Worm (Caenorhabditis elegans): ENCODE data around the gene C39B5.14.
"Not testable (repeated sequence)": the region's sequence is repeated elsewhere in the genome, so short reads cannot be mapped to it uniquely, and the experiment has no call there.

The C39B5.14 gene

DNA sequence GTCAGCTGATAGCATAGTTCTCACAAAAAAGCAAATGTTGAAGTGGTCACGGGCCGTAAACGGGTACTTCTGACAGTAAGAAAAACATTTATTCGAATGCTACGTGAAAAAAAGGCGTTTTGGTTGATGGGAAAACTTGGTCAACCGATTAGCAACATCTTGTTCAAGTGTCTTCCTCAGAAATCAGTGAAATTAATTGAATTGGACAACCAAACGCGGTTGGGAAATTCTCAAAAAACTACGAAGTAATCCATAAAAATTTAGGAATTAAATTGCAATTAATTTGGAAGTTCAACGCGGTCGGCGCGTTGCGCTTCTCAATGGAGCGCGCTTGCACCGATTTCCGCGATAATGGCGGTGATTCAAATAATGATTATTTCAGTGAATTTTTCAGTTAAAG, 48.1 kb downstream of the C39B5.14 start:
- TF ChIP-seq hmg-4 (GFP tag; optimal IDR thresholded peaks at IDR 0.05) (no peak), sea-1 (GFP tag; conservative IDR thresholded peaks at IDR 0.05) (no peak), hnd-1 (tag; optimal IDR thresholded peaks at IDR 0.05) (no peak), pes-1 (GFP tag; IDR thresholded peaks at IDR 0.05) (no peak), hmbx-1 (tag; optimal IDR thresholded peaks at IDR 0.05) (no peak), ceh-13 (GFP tag; optimal IDR thresholded peaks at IDR 0.05) (no peak), tra-4 (tag; optimal IDR thresholded peaks at IDR 0.05) (no peak), ets-7 (tag; optimal IDR thresholded peaks at IDR 0.05) (no peak), B0310.2 (tag; optimal IDR thresholded peaks at IDR 0.05) (no peak), tbx-11 (GFP tag; IDR thresholded peaks at IDR 0.05) (no peak), aly-1 (tag; optimal IDR thresholded peaks at IDR 0.05) (no peak), scrt-1 (GFP tag; IDR thresholded peaks at IDR 0.05) (no peak), ama-1 (optimal IDR thresholded peaks at IDR 0.05) (no peak), ceh-36 (tag; optimal IDR thresholded peaks at IDR 0.05) (no peak)

DNA sequence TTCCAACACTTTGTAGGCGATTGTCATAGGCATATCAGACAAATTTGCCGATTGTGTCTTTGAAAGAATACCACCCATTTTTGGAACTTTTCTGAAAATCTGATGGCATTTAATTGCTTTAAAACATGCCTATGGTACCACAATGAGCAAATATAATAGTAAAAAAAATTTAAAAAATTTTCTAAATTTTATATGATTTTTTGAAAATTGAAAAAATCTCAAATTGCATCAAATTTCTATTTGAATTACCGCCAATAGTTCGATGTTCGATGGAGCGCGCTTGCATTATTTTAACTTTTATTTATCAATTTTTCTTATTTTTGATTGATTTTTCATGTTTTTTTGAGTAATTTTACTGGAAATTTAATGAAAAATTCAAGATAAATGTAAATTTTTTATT, 50.1 kb downstream of the C39B5.14 start, which contains the start of gene fbxa-42:
Gene fbxa-42, minus strand, starts transcription at position 101 of the 400 bp plus-strand sequence.
- TF ChIP-seq sea-1 (GFP tag; conservative IDR thresholded peaks at IDR 0.05); B0310.2 (tag; optimal IDR thresholded peaks at IDR 0.05); F13C5.2 (tag; optimal IDR thresholded peaks at IDR 0.05): not testable (repeated sequence)

DNA sequence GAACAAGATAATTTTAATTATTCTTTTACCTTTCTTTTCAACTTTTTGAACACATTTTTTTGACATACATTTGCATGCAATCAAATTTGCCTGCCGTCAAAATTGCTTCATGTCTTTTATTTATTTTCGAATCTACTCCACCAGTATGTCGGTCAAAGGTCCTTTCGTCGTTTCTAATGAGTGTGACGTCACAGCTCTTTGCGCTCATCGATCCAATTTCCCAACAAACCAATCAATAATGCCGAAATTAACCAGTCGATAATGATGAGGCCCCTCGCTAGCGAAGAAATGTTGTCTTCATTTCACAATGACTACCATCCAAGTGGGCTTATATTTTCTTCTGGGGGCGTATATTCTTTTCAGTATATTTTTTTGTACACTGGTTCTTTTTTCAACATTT, 51.7 kb downstream of the C39B5.14 start, which contains the start of gene Y54F10BM.6:
Gene Y54F10BM.6, plus strand, starts transcription at position 301 of the 400 bp plus-strand sequence.
- TF ChIP-seq ceh-13 (GFP tag; optimal IDR thresholded peaks at IDR 0.05) (no peak), ceh-36 (tag; optimal IDR thresholded peaks at IDR 0.05) (no peak), flt-1 (GFP tag; IDR thresholded peaks at IDR 0.05) (no peak), hmg-4 (GFP tag; optimal IDR thresholded peaks at IDR 0.05) (no peak), pes-1 (GFP tag; IDR thresholded peaks at IDR 0.05) (no peak)

DNA sequence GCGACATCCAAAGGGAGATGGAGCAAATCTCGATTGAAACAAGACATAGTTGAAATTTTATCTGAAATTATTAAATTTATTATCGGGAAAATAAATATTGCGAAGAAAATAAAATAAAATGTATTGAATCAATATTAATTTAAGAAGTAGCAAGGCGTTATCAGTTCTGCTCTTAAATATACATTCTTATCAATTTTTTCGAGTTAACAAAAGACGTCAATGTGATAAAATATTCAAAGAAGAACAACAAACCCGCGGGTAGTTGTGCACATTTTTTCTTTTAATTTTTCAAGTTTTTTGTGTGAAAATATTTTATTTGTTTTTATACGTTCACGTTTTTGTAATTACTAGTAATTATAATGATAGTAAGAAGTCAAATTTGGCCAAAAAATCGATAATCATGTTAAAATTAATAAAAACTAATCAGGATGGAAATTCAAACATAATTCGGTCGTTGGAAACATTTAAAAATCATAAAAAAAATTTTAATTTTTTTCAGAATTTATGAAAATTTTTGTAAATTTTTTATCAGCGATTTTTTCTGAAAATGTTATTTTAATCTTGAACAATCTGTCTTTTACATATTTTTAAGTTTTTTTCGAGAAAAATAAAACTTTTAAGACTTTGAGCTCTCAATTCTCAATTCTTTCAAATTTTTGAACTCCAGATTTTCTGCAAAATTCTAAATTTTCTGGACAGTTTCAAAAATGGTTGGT, 54.9 kb downstream of the C39B5.14 start, which contains the start of gene fbxa-9:
Gene fbxa-9, plus strand, starts transcription at position 666 of the 716 bp plus-strand sequence.
- TF ChIP-seq ets-7 (tag; optimal IDR thresholded peaks at IDR 0.05) (no peak), ceh-36 (tag; optimal IDR thresholded peaks at IDR 0.05) (no peak), ceh-13 (GFP tag; optimal IDR thresholded peaks at IDR 0.05) (no peak), tbx-37 (GFP tag; conservative IDR thresholded peaks at IDR 0.05) (no peak), ama-1 (optimal IDR thresholded peaks at IDR 0.05) (no peak), aly-1 (tag; optimal IDR thresholded peaks at IDR 0.05) (no peak), tbx-11 (GFP tag; IDR thresholded peaks at IDR 0.05) (no peak), flt-1 (GFP tag; IDR thresholded peaks at IDR 0.05) (no peak), F13C5.2 (tag; optimal IDR thresholded peaks at IDR 0.05) (no peak), tra-4 (tag; optimal IDR thresholded peaks at IDR 0.05) (no peak), B0310.2 (tag; optimal IDR thresholded peaks at IDR 0.05) (no peak), pes-1 (GFP tag; IDR thresholded peaks at IDR 0.05) (no peak)
